Worm (Caenorhabditis elegans) whole organism, midembryonic: Measurements from ENCODE around the gene D2021.4.

ENCODE experiments used
- med-1 ChIP-seq: sonication (generic microtip); optimal IDR thresholded peaks from 2 replicates; lab custom pipeline; 2017; ENCODE audit warnings: missing genetic modification characterization, mild to moderate bottlenecking, missing compliant biosample characterization, antibody characterized with exemption, missing genetic modification reagents; ENCODE audit not compliant: insufficient read depth
- tab-1 ChIP-seq: fragments of 200-800 bp; sonication (Bioruptor generic); IDR thresholded peaks from 2 replicates; pipeline ENCODE4 v1.3.6; 2022; ENCODE audit warnings: missing genetic modification characterization, missing compliant biosample characterization
- ztf-23 ChIP-seq: fragments of 200-800 bp; sonication (Bioruptor generic); IDR thresholded peaks from 2 replicates; pipeline ENCODE4 v1.3.6; 2022; ENCODE audit warnings: missing genetic modification reagents, missing genetic modification characterization, missing compliant biosample characterization

DNA sequence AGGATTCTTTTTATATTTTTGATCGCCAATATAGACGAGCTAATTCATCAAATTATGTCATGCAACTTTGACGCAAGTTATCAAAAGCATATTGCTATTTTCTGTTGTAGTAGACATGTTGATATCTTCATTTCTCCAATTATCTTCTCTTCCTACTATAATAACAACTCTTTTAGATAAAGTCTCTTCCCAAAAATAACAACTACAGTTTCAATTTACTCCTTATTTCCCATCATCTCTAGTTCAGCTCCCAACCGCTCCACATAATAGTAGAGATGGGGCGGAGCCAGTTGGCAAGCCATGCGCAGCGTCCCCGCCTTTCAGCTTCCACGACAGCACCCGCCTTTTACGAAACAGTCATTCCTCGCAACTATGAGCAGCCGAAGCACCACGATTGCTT, 20.9 kb downstream of the D2021.4 start, which contains the start of gene flp-5:
- no peak for TF ChIP-seq ztf-23 (GFP tag; lab: Robert Waterston, UW)
- TF ChIP-seq tab-1 (GFP tag; lab: Robert Waterston, UW), result no peak
- TF ChIP-seq med-1 (GFP tag; lab: Kevin White, UChicago), result no peak
